Worm (Caenorhabditis elegans) whole organism, L4 larva: Measurements from ENCODE around the gene ugt-14.

Source experiments
- ZK546.5 ChIP-seq, 2 experiments: sonication (generic microtip); optimal IDR thresholded peaks; 2 replicates each; lab custom pipeline; 2017; ENCODE audit warnings: missing biosample characterization in 2 of 2, missing genetic modification characterization in 2 of 2
- ama-1 ChIP-seq: fragments of 150-350 bp; optimal IDR thresholded peaks from 2 replicates; lab custom pipeline; 2014; ENCODE audit warnings: inconsistent platforms, mixed read lengths
- dve-1 ChIP-seq: sonication (generic microtip); optimal IDR thresholded peaks from 2 replicates; lab custom pipeline; 2017; ENCODE audit warnings: antibody characterized with exemption, mild to moderate bottlenecking, missing genetic modification characterization, missing compliant biosample characterization; ENCODE audit not compliant: insufficient read depth
- egl-27 ChIP-seq: sonication (generic microtip); optimal IDR thresholded peaks from 3 replicates; lab custom pipeline; 2017; ENCODE audit warnings: missing biosample characterization, missing genetic modification reagents, missing genetic modification characterization
- hlh-30 ChIP-seq: sonication (generic microtip); optimal IDR thresholded peaks from 2 replicates; lab custom pipeline; 2017; ENCODE audit warnings: antibody characterized with exemption, mild to moderate bottlenecking, missing genetic modification characterization, missing compliant biosample characterization; ENCODE audit not compliant: insufficient read depth
- lin-13 ChIP-seq: fragments of 150-350 bp; optimal IDR thresholded peaks from 2 replicates; lab custom pipeline; 2014; ENCODE audit warnings: missing biosample characterization, missing genetic modification reagents, missing genetic modification characterization
- mdt-29 ChIP-seq: fragments of 200-800 bp; sonication (Bioruptor generic); IDR thresholded peaks from 2 replicates; pipeline ENCODE4 v1.3.6; 2022; ENCODE audit warnings: missing genetic modification reagents, missing genetic modification characterization, missing compliant biosample characterization
- pha-4 ChIP-seq, 2 experiments: fragments of 150-350 bp in 1 of 2; fragments of 200-800 bp in 1 of 2; sonication (Bioruptor generic) in 1 of 2; IDR thresholded peaks in 1 of 2; optimal IDR thresholded peaks in 1 of 2; 2 replicates each; pipeline versions ENCODE4 v1.3.6 to Lab custom; 2014 to 2022; ENCODE audit warnings: missing genetic modification characterization in 2 of 2, missing genetic modification reagents in 2 of 2, missing biosample characterization in 1 of 2, missing compliant biosample characterization in 1 of 2
- pqm-1 ChIP-seq: sonication (generic microtip); optimal IDR thresholded peaks from 2 replicates; lab custom pipeline; 2017; ENCODE audit warnings: missing biosample characterization, missing genetic modification characterization
- skn-1 ChIP-seq: fragments of 150-350 bp; optimal IDR thresholded peaks from 2 replicates; lab custom pipeline; 2014; ENCODE audit warnings: missing biosample characterization, missing genetic modification characterization
- snpc-1.2 ChIP-seq: fragments of 200-800 bp; sonication (Bioruptor generic); IDR thresholded peaks from 2 replicates; pipeline ENCODE4 v1.3.6; 2022; ENCODE audit warnings: missing genetic modification reagents, missing genetic modification characterization, missing compliant biosample characterization
- spr-1 ChIP-seq: sonication (generic microtip); optimal IDR thresholded peaks from 2 replicates; lab custom pipeline; 2016; ENCODE audit warnings: mild to moderate bottlenecking, missing genetic modification characterization, missing compliant biosample characterization
- vab-7 ChIP-seq: fragments of 200-800 bp; sonication (Bioruptor generic); IDR thresholded peaks from 2 replicates; pipeline ENCODE4 v1.3.6; 2022; ENCODE audit warnings: missing genetic modification reagents, missing genetic modification characterization, missing compliant biosample characterization
- ztf-11 ChIP-seq: fragments of 150-350 bp; optimal IDR thresholded peaks from 2 replicates; lab custom pipeline; 2014; ENCODE audit warnings: missing biosample characterization, missing genetic modification characterization

DNA sequence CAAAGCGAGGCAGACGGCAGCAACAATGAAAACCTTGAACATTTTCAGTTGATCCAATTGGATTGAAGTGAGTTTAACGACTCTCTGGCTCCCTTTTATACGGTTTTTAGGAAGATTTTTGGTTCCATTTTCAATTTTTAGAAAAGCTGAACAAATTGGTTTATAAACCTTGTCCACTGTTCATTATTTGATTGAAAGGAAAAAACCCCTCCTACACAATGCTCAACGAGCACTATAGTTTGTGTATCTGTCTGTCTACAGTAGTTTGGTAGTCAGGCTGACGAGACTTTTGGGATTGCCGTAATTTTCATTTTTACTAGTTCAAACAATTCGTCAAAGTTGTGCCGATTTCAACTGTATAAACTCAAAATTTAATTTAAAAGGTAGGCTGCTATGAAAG lies 26.8 kb upstream of the ugt-14 start, which contains the start of gene T19H12.15:
- TF ChIP-seq pqm-1 = no peak
- no peak for TF ChIP-seq dve-1 (tag; lab: Kevin White, UChicago)
- TF ChIP-seq ZK546.5 (tag; optimal IDR thresholded peaks at IDR 0.05; lab: Kevin White, UChicago) = no peak
- TF ChIP-seq vab-7 (GFP tag; lab: Robert Waterston, UW) = no peak
- no peak for TF ChIP-seq spr-1 (tag; lab: Kevin White, UChicago)
- TF ChIP-seq mdt-29 (GFP tag; lab: Robert Waterston, UW) = no peak
- TF ChIP-seq snpc-1.2 = no peak
- TF ChIP-seq egl-27 = no peak
- TF ChIP-seq lin-13 (GFP tag; lab: Kevin White, UChicago) = no peak
- TF ChIP-seq ztf-11 = no peak
- no peak for TF ChIP-seq ama-1 (lab: Kevin White, UChicago)
- TF ChIP-seq pha-4 (GFP tag; IDR thresholded peaks at IDR 0.05; lab: Robert Waterston, UW) = no peak
- no peak for TF ChIP-seq pha-4 (tag; optimal IDR thresholded peaks at IDR 0.05; lab: Kevin White, UChicago)
- TF ChIP-seq hlh-30 (tag; lab: Kevin White, UChicago) = no peak
- TF ChIP-seq skn-1 (tag; lab: Kevin White, UChicago) = no peak
